Worm (Caenorhabditis elegans) whole organism, L2 larva: ENCODE results near the gene gtl-2.

Source experiments
- C34F6.9 ChIP-seq: fragments of 150-350 bp; optimal IDR thresholded peaks from 2 replicates; lab custom pipeline; 2014; ENCODE audit warnings: missing biosample characterization, missing genetic modification characterization
- R02D3.7 ChIP-seq: fragments of 150-350 bp; optimal IDR thresholded peaks from 2 replicates; lab custom pipeline; 2014; ENCODE audit warnings: missing biosample characterization, missing genetic modification characterization
- alr-1 ChIP-seq: fragments of 150-350 bp; optimal IDR thresholded peaks from 2 replicates; lab custom pipeline; 2014; ENCODE audit warnings: missing biosample characterization, missing genetic modification characterization
- blmp-1 ChIP-seq: sonication (generic microtip); optimal IDR thresholded peaks from 2 replicates; lab custom pipeline; 2017; ENCODE audit warnings: missing genetic modification characterization, mild to moderate bottlenecking, missing compliant biosample characterization, antibody characterized with exemption, moderate library complexity; ENCODE audit not compliant: insufficient read depth
- egl-27 ChIP-seq: sonication (generic microtip); optimal IDR thresholded peaks from 3 replicates; lab custom pipeline; 2017; ENCODE audit warnings: missing biosample characterization, missing genetic modification reagents, missing genetic modification characterization
- lin-39 ChIP-seq: fragments of 150-350 bp; optimal IDR thresholded peaks from 2 replicates; lab custom pipeline; 2014; ENCODE audit warnings: missing biosample characterization, missing genetic modification reagents, missing genetic modification characterization
- lsy-2 ChIP-seq, 2 experiments: fragments of 150-350 bp in 1 of 2; sonication (generic microtip) in 1 of 2; optimal IDR thresholded peaks; 2 replicates each; lab custom pipeline; 2014 to 2017; ENCODE audit warnings: missing biosample characterization in 2 of 2, missing genetic modification characterization in 2 of 2
- nhr-129 ChIP-seq: fragments of 150-350 bp; optimal IDR thresholded peaks from 2 replicates; lab custom pipeline; 2014; ENCODE audit warnings: missing biosample characterization, missing genetic modification characterization
- nhr-237 ChIP-seq: fragments of 150-350 bp; optimal IDR thresholded peaks from 2 replicates; lab custom pipeline; 2014; ENCODE audit warnings: missing biosample characterization, missing genetic modification characterization
- nhr-6 ChIP-seq: fragments of 150-350 bp; optimal IDR thresholded peaks from 2 replicates; lab custom pipeline; 2014; ENCODE audit warnings: missing biosample characterization, missing genetic modification characterization
- sem-4 ChIP-seq: fragments of 150-350 bp; optimal IDR thresholded peaks from 2 replicates; lab custom pipeline; 2014; ENCODE audit warnings: missing biosample characterization, missing genetic modification reagents, missing genetic modification characterization
- snpc-4 ChIP-seq: fragments of 150-350 bp; optimal IDR thresholded peaks from 2 replicates; lab custom pipeline; 2014; ENCODE audit warnings: missing biosample characterization, missing genetic modification characterization
- unc-62 ChIP-seq: fragments of 150-350 bp; optimal IDR thresholded peaks from 2 replicates; lab custom pipeline; 2014; ENCODE audit warnings: missing biosample characterization, missing genetic modification reagents, missing genetic modification characterization
- ztf-4 ChIP-seq: fragments of 150-350 bp; optimal IDR thresholded peaks from 2 replicates; lab custom pipeline; 2014; ENCODE audit warnings: missing biosample characterization, missing genetic modification characterization

DNA sequence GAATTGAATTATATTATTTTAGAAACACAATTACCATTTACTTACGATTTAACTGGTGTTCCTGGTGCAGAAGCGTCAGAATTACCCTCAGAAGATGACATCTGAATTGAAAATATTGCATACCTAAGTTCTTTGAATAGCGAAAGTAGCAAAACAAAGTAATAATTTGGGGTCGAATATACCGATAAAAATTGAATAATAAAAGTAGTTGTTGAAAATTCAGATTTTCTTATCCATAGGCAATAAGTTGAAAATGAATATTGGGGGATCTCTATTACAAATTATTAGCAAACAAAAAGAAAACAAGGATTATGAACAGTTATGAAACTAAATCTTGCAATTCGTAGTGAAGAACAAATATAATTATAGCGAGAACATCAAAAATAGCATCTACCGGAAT, 56.0 kb downstream of the gtl-2 start, which contains the start of gene leo-1:
- TF ChIP-seq blmp-1 (tag; lab: Kevin White, UChicago), result no peak
- no peak for TF ChIP-seq R02D3.7 (tag; lab: Kevin White, UChicago)
- TF ChIP-seq nhr-237 (tag; lab: Kevin White, UChicago), result no peak
- TF ChIP-seq lsy-2 (tag; optimal IDR thresholded peaks at IDR 0.05; lab: Kevin White, UChicago), result no peak
- TF ChIP-seq nhr-129, result no peak
- no peak for TF ChIP-seq egl-27
- TF ChIP-seq alr-1 (tag; lab: Kevin White, UChicago), result no peak
- TF ChIP-seq unc-62 (GFP tag; lab: Kevin White, UChicago), result no peak
- no peak for TF ChIP-seq nhr-6 (tag; lab: Kevin White, UChicago)
- no peak for TF ChIP-seq sem-4 (tag; lab: Kevin White, UChicago)
- TF ChIP-seq ztf-4 (tag; lab: Kevin White, UChicago), result no peak
- no peak for TF ChIP-seq lin-39 (tag; lab: Kevin White, UChicago)
- no peak for TF ChIP-seq C34F6.9 (tag; lab: Kevin White, UChicago)
- no peak for TF ChIP-seq snpc-4 (tag; lab: Kevin White, UChicago)
